Worm (Caenorhabditis elegans) whole organism, midembryonic: ENCODE data around the gene epg-5.
A peak's percentile ranks its signal among the peaks of the same experiment; 100 is the strongest.

Source experiments
- T22C8.4 ChIP-seq: fragments of 200-800 bp; sonication (Bioruptor generic); IDR thresholded peaks from 2 replicates; pipeline ENCODE4 v1.3.6; 2022; ENCODE audit warnings: missing genetic modification characterization, missing compliant biosample characterization
- flt-1 ChIP-seq: fragments of 200-800 bp; sonication (Bioruptor generic); IDR thresholded peaks from 2 replicates; pipeline ENCODE4 v1.3.6; 2022; ENCODE audit warnings: missing genetic modification characterization, missing compliant biosample characterization
- med-1 ChIP-seq: sonication (generic microtip); optimal IDR thresholded peaks from 2 replicates; lab custom pipeline; 2017; ENCODE audit warnings: missing genetic modification characterization, mild to moderate bottlenecking, missing compliant biosample characterization, antibody characterized with exemption, missing genetic modification reagents; ENCODE audit not compliant: insufficient read depth

ce11 chrII:6588605-6589292 lies 20.4 kb downstream of the epg-5 start, which contains the start of gene icd-1:
- TF ChIP-seq med-1 (GFP tag; lab: Kevin White, UChicago) (peak; percentile 36), flt-1 (GFP tag; lab: Robert Waterston, UW) (0 out of 2 replicates have a peak, but pooled peaks have one; percentile 61), T22C8.4 (GFP tag; lab: Robert Waterston, UW) (no peak)
